Fruit fly (Drosophila melanogaster) S2 (cell line): ENCODE measurements around the gene cd.

Experiments
- CG8478 ChIP-seq: fragments of >200 bp; optimal IDR thresholded peaks from 2 replicates; lab custom pipeline; 2018
- CTCF ChIP-seq, 2 experiments: fragments of >200 bp; optimal IDR thresholded peaks; 2 replicates each; lab custom pipeline; 2018

dm6 chr3R:22672695-22673346 lies 21.9 kb upstream of the cd start:
- TF ChIP-seq CG8478 (lab: Kevin White, UChicago), result no peak
- TF ChIP-seq CTCF (optimal IDR thresholded peaks at IDR 0.05; lab: Kevin White, UChicago), result no peak
